Fruit fly (Drosophila melanogaster): ENCODE measurements around the gene Atg8b.
A peak's percentile ranks its signal among the peaks of the same experiment; 100 is the strongest.

Atg8b gene

DNA sequence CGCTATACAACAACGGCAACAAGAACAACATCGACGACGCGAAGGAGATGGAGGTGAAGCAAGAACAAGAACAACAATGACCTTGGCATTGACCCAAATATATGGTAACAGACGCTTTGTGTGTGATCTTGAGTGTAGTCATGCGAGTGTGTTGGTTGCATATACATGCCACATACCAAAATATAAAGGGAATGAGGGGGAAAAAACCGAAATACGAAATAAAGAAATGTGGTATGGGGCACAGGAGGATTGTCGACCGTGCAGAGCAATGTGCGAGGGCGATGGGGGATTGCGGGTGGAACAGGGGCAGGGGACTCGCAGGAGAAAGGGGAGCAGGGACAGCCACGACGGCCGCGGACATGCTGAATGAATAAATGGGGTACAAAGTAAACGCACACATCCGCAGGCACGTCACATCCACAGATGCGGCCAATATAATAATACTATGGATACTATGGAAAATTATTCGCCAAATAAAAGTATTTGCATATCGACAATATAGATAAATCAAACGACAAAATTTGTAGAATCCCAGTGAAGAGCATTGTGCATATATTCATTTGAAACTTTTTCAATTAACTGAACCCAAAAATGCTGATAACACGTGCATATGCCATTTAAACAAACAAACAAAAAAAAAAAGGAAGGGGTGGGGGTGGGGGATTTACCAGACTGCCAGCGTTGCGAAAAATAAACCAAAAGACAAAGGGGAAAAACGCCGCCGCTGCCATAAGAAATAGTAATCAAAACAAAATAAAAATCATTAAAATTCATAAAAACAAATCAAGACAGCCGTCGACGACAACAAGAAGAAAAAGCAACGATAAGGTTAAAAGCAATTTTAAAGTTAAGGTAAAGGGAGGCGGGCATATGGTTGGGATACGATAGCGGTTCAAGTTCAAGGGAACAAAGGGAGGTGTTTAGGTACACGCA is 18.7 kb downstream of the Atg8b start:
- TF ChIP-seq topi (GFP tag; optimal IDR thresholded peaks at IDR 0.05) = no peak
- no peak for TF ChIP-seq CG11762 (GFP tag; optimal IDR thresholded peaks at IDR 0.05; ENCODE audit: insufficient read depth)
- TF ChIP-seq CG1621 (tag; optimal IDR thresholded peaks at IDR 0.05) = no peak
- no peak for TF ChIP-seq Hr38 (GFP tag; optimal IDR thresholded peaks at IDR 0.05)
- no peak for TF ChIP-seq Hr39 (GFP tag; optimal IDR thresholded peaks at IDR 0.05)
- peak; percentile 18 for TF ChIP-seq spab (GFP tag; optimal IDR thresholded peaks at IDR 0.05)
- peak; percentile 73 for TF ChIP-seq Eip78C (GFP tag)
- TF ChIP-seq Ets96B (tag; optimal IDR thresholded peaks at IDR 0.05) = no peak
- TF ChIP-seq Met (GFP tag; optimal IDR thresholded peaks at IDR 0.05) = no peak
- peak; percentile 11 for TF ChIP-seq fd59A (GFP tag; optimal IDR thresholded peaks at IDR 0.05)
- no peak for TF ChIP-seq CG8319 (GFP tag; optimal IDR thresholded peaks at IDR 0.05)
- TF ChIP-seq CG10631 (GFP tag; optimal IDR thresholded peaks at IDR 0.05) = no peak
- TF ChIP-seq CG11294 (GFP tag; IDR thresholded peaks at IDR 0.05) = no peak
- no peak for TF ChIP-seq CG7368 (GFP tag; optimal IDR thresholded peaks at IDR 0.05)
- TF ChIP-seq CG31627 (GFP tag; optimal IDR thresholded peaks at IDR 0.05) = no peak
- TF ChIP-seq CG11902 (GFP tag; optimal IDR thresholded peaks at IDR 0.05) = no peak
- peak; percentile 25 for TF ChIP-seq acj6 (GFP tag; optimal IDR thresholded peaks at IDR 0.05)
- TF ChIP-seq CG8632 (GFP tag; optimal IDR thresholded peaks at IDR 0.05) = no peak
- no peak for TF ChIP-seq Hr4 (GFP tag; optimal IDR thresholded peaks at IDR 0.05)
- no peak for TF ChIP-seq pdm3 (GFP tag; optimal IDR thresholded peaks at IDR 0.05)
- no peak for TF ChIP-seq CG4318 (GFP tag; optimal IDR thresholded peaks at IDR 0.05)
- TF ChIP-seq fd85E (GFP tag; optimal IDR thresholded peaks at IDR 0.05) = no peak
- no peak for TF ChIP-seq CG6276 (GFP tag; optimal IDR thresholded peaks at IDR 0.05)
- TF ChIP-seq Lpt (GFP tag; optimal IDR thresholded peaks at IDR 0.05) = no peak
- TF ChIP-seq Sox14 (GFP tag; optimal IDR thresholded peaks at IDR 0.05) = peak; percentile 16
- no peak for TF ChIP-seq dac (GFP tag; optimal IDR thresholded peaks at IDR 0.05)
- peak; percentile 66 for TF ChIP-seq Eip75B (GFP tag; optimal IDR thresholded peaks at IDR 0.05)
- peak; percentile 40 for TF ChIP-seq CG16779 (tag; optimal IDR thresholded peaks at IDR 0.05)
- TF ChIP-seq Gug (GFP tag; IDR thresholded peaks at IDR 0.05) = no peak
- TF ChIP-seq Blimp-1 (GFP tag; optimal IDR thresholded peaks at IDR 0.05) = peak; percentile 32
- TF ChIP-seq cyc (GFP tag; optimal IDR thresholded peaks at IDR 0.05) = no peak
- no peak for TF ChIP-seq Sox102F (GFP tag; optimal IDR thresholded peaks at IDR 0.05)
- TF ChIP-seq CG15336 (GFP tag; IDR thresholded peaks at IDR 0.05) = no peak
- peak; percentile 17 for TF ChIP-seq dsx (GFP tag; optimal IDR thresholded peaks at IDR 0.05; ENCODE audit: poor library complexity, severe bottlenecking)
- no peak for TF ChIP-seq achi (GFP tag; optimal IDR thresholded peaks at IDR 0.05)
- peak; percentile 8 for TF ChIP-seq CG6808 (GFP tag; optimal IDR thresholded peaks at IDR 0.05)
- TF ChIP-seq CG9139 (GFP tag; optimal IDR thresholded peaks at IDR 0.05) = peak; percentile 6
- no peak for TF ChIP-seq CG3032 (tag; optimal IDR thresholded peaks at IDR 0.05)
- no peak for TF ChIP-seq CG3919 (GFP tag; optimal IDR thresholded peaks at IDR 0.05)
- TF ChIP-seq CG8119 (GFP tag; IDR thresholded peaks at IDR 0.05) = no peak
- no peak for TF ChIP-seq CG6854 (GFP tag; optimal IDR thresholded peaks at IDR 0.05)
- peak; percentile 14 for TF ChIP-seq CG32006 (GFP tag; optimal IDR thresholded peaks at IDR 0.05)
- TF ChIP-seq CG10669 (GFP tag; optimal IDR thresholded peaks at IDR 0.05) = peak; percentile 35
- TF ChIP-seq Eip93F (GFP tag; optimal IDR thresholded peaks at IDR 0.05) = no peak
- TF ChIP-seq Smox (GFP tag; optimal IDR thresholded peaks at IDR 0.05) = no peak
- TF ChIP-seq esn (GFP tag; optimal IDR thresholded peaks at IDR 0.05) = no peak
- no peak for TF ChIP-seq Ets21C (GFP tag; optimal IDR thresholded peaks at IDR 0.05)
- no peak for TF ChIP-seq eg (GFP tag; IDR thresholded peaks at IDR 0.05)
- TF ChIP-seq vri (GFP tag; optimal IDR thresholded peaks at IDR 0.05) = peak; percentile 23
- TF ChIP-seq OdsH (GFP tag; optimal IDR thresholded peaks at IDR 0.05) = no peak
- no peak for TF ChIP-seq CG6792 (GFP tag; optimal IDR thresholded peaks at IDR 0.05)
